Worm (Caenorhabditis elegans) whole organism, young adult: ENCODE data around the gene mau-8.

ENCODE experiments used
- D2030.7 ChIP-seq: fragments of 200-800 bp; sonication (Bioruptor generic); IDR thresholded peaks from 2 replicates; pipeline ENCODE4 v1.3.6; 2022; ENCODE audit warnings: missing genetic modification reagents, missing genetic modification characterization, missing compliant biosample characterization
- F22D6.2 ChIP-seq: sonication (generic microtip); optimal IDR thresholded peaks from 2 replicates; lab custom pipeline; 2016; ENCODE audit warnings: mild to moderate bottlenecking, missing genetic modification characterization, missing compliant biosample characterization
- F23B12.7 ChIP-seq: sonication (generic microtip); optimal IDR thresholded peaks from 2 replicates; lab custom pipeline; 2017; ENCODE audit warnings: missing genetic modification characterization, mild to moderate bottlenecking, missing compliant biosample characterization, antibody characterized with exemption, moderate library complexity; ENCODE audit not compliant: insufficient read depth
- F39B2.1 ChIP-seq: fragments of 200-800 bp; sonication (Bioruptor generic); IDR thresholded peaks from 2 replicates; pipeline ENCODE4 v1.3.6; 2022; ENCODE audit warnings: missing genetic modification reagents, missing genetic modification characterization, missing compliant biosample characterization
- F49E8.2 ChIP-seq: sonication (generic microtip); optimal IDR thresholded peaks from 3 replicates; lab custom pipeline; 2017; ENCODE audit warnings: missing genetic modification characterization, mild to moderate bottlenecking, missing compliant biosample characterization, antibody characterized with exemption, moderate library complexity; ENCODE audit not compliant: insufficient read depth
- T07F8.4 ChIP-seq: sonication (generic microtip); optimal IDR thresholded peaks from 2 replicates; lab custom pipeline; 2016; ENCODE audit warnings: mild to moderate bottlenecking, missing genetic modification characterization, moderate library complexity, missing compliant biosample characterization
- Y56A3A.18 ChIP-seq: fragments of 200-800 bp; sonication (Bioruptor generic); IDR thresholded peaks from 2 replicates; pipeline ENCODE4 v1.3.6; 2022; ENCODE audit warnings: missing genetic modification reagents, missing genetic modification characterization, missing compliant biosample characterization
- ZK185.1 ChIP-seq: sonication (generic microtip); optimal IDR thresholded peaks from 2 replicates; lab custom pipeline; 2016; ENCODE audit warnings: mild to moderate bottlenecking, missing genetic modification characterization, missing compliant biosample characterization; ENCODE audit not compliant: poor library complexity, severe bottlenecking
- aptf-3 ChIP-seq: fragments of 200-800 bp; sonication (Bioruptor generic); IDR thresholded peaks from 2 replicates; pipeline ENCODE4 v1.3.6; 2022; ENCODE audit warnings: missing genetic modification characterization, missing compliant biosample characterization
- athp-1 ChIP-seq: sonication (generic microtip); optimal IDR thresholded peaks from 2 replicates; lab custom pipeline; 2017; ENCODE audit warnings: mild to moderate bottlenecking, missing genetic modification characterization, missing compliant biosample characterization
- attf-6 ChIP-seq: fragments of 200-800 bp; sonication (Bioruptor generic); IDR thresholded peaks from 2 replicates; pipeline ENCODE4 v1.3.6; 2022; ENCODE audit warnings: missing genetic modification reagents, missing genetic modification characterization, missing compliant biosample characterization
- bed-1 ChIP-seq: fragments of 200-800 bp; sonication (Bioruptor generic); IDR thresholded peaks from 2 replicates; pipeline ENCODE4 v1.3.6; 2022; ENCODE audit warnings: missing genetic modification reagents, missing genetic modification characterization, missing compliant biosample characterization
- ccch-3 ChIP-seq: fragments of 200-800 bp; sonication (Bioruptor generic); optimal IDR thresholded peaks from 2 replicates; lab custom pipeline; 2018; ENCODE audit warnings: mild to moderate bottlenecking, missing genetic modification characterization, missing compliant biosample characterization
- cebp-1 ChIP-seq, 2 experiments: fragments of 200-800 bp in 1 of 2; sonication (Bioruptor generic) in 1 of 2; sonication (generic microtip) in 1 of 2; IDR thresholded peaks in 1 of 2; optimal IDR thresholded peaks in 1 of 2; 2 replicates each; pipeline versions ENCODE4 v1.3.6 to Lab custom; 2017 to 2022; ENCODE audit warnings: missing compliant biosample characterization in 2 of 2, missing genetic modification characterization in 2 of 2, mild to moderate bottlenecking in 1 of 2, missing genetic modification reagents in 1 of 2, moderate library complexity in 1 of 2
- ceh-100 ChIP-seq: fragments of 200-800 bp; sonication (Bioruptor generic); IDR thresholded peaks from 2 replicates; pipeline ENCODE4 v1.3.6; 2022; ENCODE audit warnings: missing genetic modification reagents, missing genetic modification characterization, missing compliant biosample characterization
- ceh-27 ChIP-seq: fragments of 200-800 bp; sonication (Bioruptor generic); optimal IDR thresholded peaks from 2 replicates; lab custom pipeline; 2018; ENCODE audit warnings: mild to moderate bottlenecking, missing genetic modification characterization, moderate library complexity, missing compliant biosample characterization
- ceh-58 ChIP-seq: fragments of 200-800 bp; sonication (Bioruptor generic); IDR thresholded peaks from 2 replicates; pipeline ENCODE4 v1.3.6; 2022; ENCODE audit warnings: missing genetic modification characterization, missing compliant biosample characterization
- ceh-91 ChIP-seq: fragments of 200-800 bp; sonication (Bioruptor generic); IDR thresholded peaks from 2 replicates; pipeline ENCODE4 v1.3.6; 2022; ENCODE audit warnings: missing genetic modification reagents, missing genetic modification characterization, missing compliant biosample characterization
- dpff-1 ChIP-seq: sonication (generic microtip); optimal IDR thresholded peaks from 2 replicates; lab custom pipeline; 2017; ENCODE audit warnings: mild to moderate bottlenecking, missing genetic modification characterization, missing compliant biosample characterization
- efl-1 ChIP-seq: fragments of 150-350 bp; optimal IDR thresholded peaks from 2 replicates; lab custom pipeline; 2014; ENCODE audit warnings: missing biosample characterization, missing genetic modification reagents, missing genetic modification characterization
- ekl-4 ChIP-seq: fragments of 200-800 bp; sonication (Bioruptor generic); IDR thresholded peaks from 2 replicates; pipeline ENCODE4 v1.3.6; 2022; ENCODE audit warnings: missing genetic modification reagents, missing genetic modification characterization, missing compliant biosample characterization
- hmg-1.2 ChIP-seq: fragments of 200-800 bp; sonication (Bioruptor generic); IDR thresholded peaks from 2 replicates; pipeline ENCODE4 v1.3.6; 2022; ENCODE audit warnings: missing genetic modification reagents, missing genetic modification characterization, missing compliant biosample characterization
- hmg-20 ChIP-seq: fragments of 200-800 bp; sonication (Bioruptor generic); IDR thresholded peaks from 2 replicates; pipeline ENCODE4 v1.3.6; 2022; ENCODE audit warnings: missing genetic modification reagents, missing genetic modification characterization, missing compliant biosample characterization
- hsf-1 ChIP-seq: fragments of 200-800 bp; sonication (Bioruptor generic); IDR thresholded peaks from 2 replicates; pipeline ENCODE4 v1.3.6; 2022; ENCODE audit warnings: missing genetic modification reagents, missing genetic modification characterization, missing compliant biosample characterization
- let-526 ChIP-seq: fragments of 200-800 bp; sonication (Bioruptor generic); IDR thresholded peaks from 2 replicates; pipeline ENCODE4 v1.3.6; 2022; ENCODE audit warnings: missing genetic modification reagents, missing genetic modification characterization, missing compliant biosample characterization
- let-607 ChIP-seq, 2 experiments: fragments of 200-800 bp in 1 of 2; sonication (Bioruptor generic) in 1 of 2; sonication (generic microtip) in 1 of 2; optimal IDR thresholded peaks; 2 replicates each; lab custom pipeline; 2016 to 2018; ENCODE audit warnings: mild to moderate bottlenecking in 2 of 2, missing compliant biosample characterization in 2 of 2, missing genetic modification characterization in 2 of 2, moderate library complexity in 2 of 2, missing genotype in 1 of 2
- lin-40 ChIP-seq: sonication (generic microtip); optimal IDR thresholded peaks from 2 replicates; lab custom pipeline; 2016; ENCODE audit warnings: missing genetic modification characterization, mild to moderate bottlenecking, missing compliant biosample characterization, missing genotype, missing genetic modification reagents
- lin-54 ChIP-seq: fragments of 200-800 bp; sonication (Bioruptor generic); optimal IDR thresholded peaks from 2 replicates; lab custom pipeline; 2018; ENCODE audit warnings: mild to moderate bottlenecking, missing genetic modification characterization, missing compliant biosample characterization
- madf-3 ChIP-seq: fragments of 200-800 bp; sonication (Bioruptor generic); IDR thresholded peaks from 2 replicates; pipeline ENCODE4 v1.3.6; 2022; ENCODE audit warnings: missing genetic modification reagents, missing genetic modification characterization, missing compliant biosample characterization
- madf-6 ChIP-seq: fragments of 200-800 bp; sonication (Bioruptor generic); IDR thresholded peaks from 2 replicates; pipeline ENCODE4 v1.3.6; 2022; ENCODE audit warnings: missing genetic modification reagents, missing genetic modification characterization, missing compliant biosample characterization
- mel-28 ChIP-seq: sonication (generic microtip); optimal IDR thresholded peaks from 2 replicates; lab custom pipeline; 2016; ENCODE audit warnings: borderline replicate concordance, mild to moderate bottlenecking, missing genetic modification characterization, missing compliant biosample characterization
- nhr-90 ChIP-seq: sonication (generic microtip); optimal IDR thresholded peaks from 2 replicates; lab custom pipeline; 2016; ENCODE audit warnings: missing genotype, mild to moderate bottlenecking, missing genetic modification characterization, missing compliant biosample characterization
- pbrm-1 ChIP-seq: fragments of 200-800 bp; sonication (Bioruptor generic); IDR thresholded peaks from 2 replicates; pipeline ENCODE4 v1.3.6; 2022; ENCODE audit warnings: missing genetic modification reagents, missing genetic modification characterization, missing compliant biosample characterization
- pha-4 ChIP-seq: fragments of 150-350 bp; sonication (generic microtip); optimal IDR thresholded peaks from 2 replicates; lab custom pipeline; 2014; ENCODE audit warnings: missing biosample characterization, missing genetic modification reagents, missing genetic modification characterization
- sdz-38 ChIP-seq: sonication (generic microtip); optimal IDR thresholded peaks from 2 replicates; lab custom pipeline; 2016; ENCODE audit warnings: missing genotype, missing genetic modification characterization, missing compliant biosample characterization
- sea-2 ChIP-seq: fragments of 200-800 bp; sonication (Bioruptor generic); IDR thresholded peaks from 2 replicates; pipeline ENCODE4 v1.3.6; 2022; ENCODE audit warnings: missing genetic modification characterization, missing compliant biosample characterization
- snpc-1.1 ChIP-seq: sonication (generic microtip); optimal IDR thresholded peaks from 2 replicates; lab custom pipeline; 2017; ENCODE audit warnings: missing genetic modification characterization, mild to moderate bottlenecking, missing compliant biosample characterization, antibody characterized with exemption, moderate library complexity, missing genotype, missing genetic modification reagents; ENCODE audit not compliant: insufficient read depth
- snpc-1.3 ChIP-seq: sonication (generic microtip); optimal IDR thresholded peaks from 2 replicates; lab custom pipeline; 2017; ENCODE audit warnings: missing genetic modification characterization, mild to moderate bottlenecking, missing compliant biosample characterization, antibody characterized with exemption, moderate library complexity, missing genotype, missing genetic modification reagents; ENCODE audit not compliant: insufficient read depth
- snpc-4 ChIP-seq, 5 experiments: fragments of 150-350 bp in 1 of 5; sonication (generic microtip) in 4 of 5; optimal IDR thresholded peaks; 2 replicates each; lab custom pipeline; 2014 to 2018; ENCODE audit warnings: missing genetic modification characterization in 5 of 5, missing biosample characterization in 3 of 5, antibody characterized with exemption in 2 of 5, mild to moderate bottlenecking in 2 of 5, missing compliant biosample characterization in 2 of 5, missing genotype in 2 of 5, moderate library complexity in 2 of 5, missing genetic modification reagents in 1 of 5
- tbp1 ChIP-seq: fragments of 200-800 bp; sonication (Bioruptor generic); optimal IDR thresholded peaks from 2 replicates; lab custom pipeline; 2018; ENCODE audit warnings: mild to moderate bottlenecking, missing genetic modification characterization, missing compliant biosample characterization
- unc-130 ChIP-seq: sonication (generic microtip); optimal IDR thresholded peaks from 2 replicates; lab custom pipeline; 2016; ENCODE audit warnings: missing genetic modification reagents, missing genetic modification characterization, missing compliant biosample characterization
- ztf-18 ChIP-seq: sonication (generic microtip); optimal IDR thresholded peaks from 2 replicates; lab custom pipeline; 2016; ENCODE audit warnings: missing genotype, mild to moderate bottlenecking, missing genetic modification characterization, missing compliant biosample characterization
- ztf-6 ChIP-seq: fragments of 200-800 bp; sonication (Bioruptor generic); IDR thresholded peaks from 2 replicates; pipeline ENCODE4 v1.3.6; 2022; ENCODE audit warnings: missing genetic modification reagents, missing genetic modification characterization, missing compliant biosample characterization

The mau-8 gene

DNA sequence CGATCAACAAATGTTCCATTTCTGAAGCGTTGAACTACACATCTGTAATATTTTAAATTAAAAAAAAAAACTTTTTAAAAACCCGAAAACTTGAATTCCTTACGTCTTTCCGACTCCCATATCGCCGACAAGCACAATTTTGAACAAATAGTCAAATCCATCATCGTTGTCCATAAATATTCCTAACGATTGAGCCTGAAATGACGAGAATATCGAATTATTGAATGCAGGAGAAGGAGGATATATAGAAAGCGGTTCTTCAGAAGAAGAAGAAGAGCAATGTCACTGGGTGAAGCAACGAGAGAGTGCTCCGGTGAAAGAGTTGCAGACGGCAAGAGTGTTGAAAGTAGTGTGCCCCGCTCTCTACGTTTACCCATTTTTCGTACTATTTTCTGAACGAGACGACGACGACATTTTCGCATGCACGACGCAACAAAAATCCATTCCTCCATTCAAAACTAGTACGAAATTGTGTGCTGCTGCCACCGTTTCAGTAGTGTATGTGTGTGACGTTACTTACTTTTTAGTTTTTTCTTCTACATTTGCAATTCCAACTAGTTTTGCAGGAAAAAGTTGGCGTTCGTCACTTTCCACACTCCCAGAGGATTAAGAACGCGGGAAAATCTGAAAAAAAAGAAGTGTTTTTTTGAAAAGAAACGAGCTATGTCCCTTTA lies 6.1 kb downstream of the mau-8 start, which contains the start of gene rab-19:
Gene rab-19, minus strand, starts transcription at position 624 of the 674 bp plus-strand sequence.
- TF ChIP-seq ceh-58 (no peak), hmg-1.2 (GFP tag; lab: Robert Waterston, UW) (peak; percentile 90)

DNA sequence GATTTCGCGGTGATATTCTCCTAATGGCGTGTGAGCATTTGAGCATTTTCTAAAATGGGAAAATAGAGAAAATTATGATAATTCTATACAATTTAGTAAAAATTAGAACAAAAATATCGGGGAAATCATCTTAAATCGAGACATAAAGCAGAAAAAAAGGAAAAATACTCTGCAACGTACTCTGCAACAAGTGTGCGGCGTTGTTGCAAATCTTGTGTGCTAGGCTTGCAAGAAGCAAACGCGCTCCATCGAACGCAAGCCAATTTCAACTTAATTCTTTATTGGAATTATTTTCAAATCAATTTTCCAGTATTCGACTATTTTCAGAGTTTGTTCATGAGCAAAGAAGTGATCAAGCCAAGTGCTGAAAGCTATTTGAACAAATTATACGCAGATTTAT lies 8.2 kb downstream of the mau-8 start, which contains the start of the genes Y62E10A.20, Y62E10A.23 and mdt-9:
Gene Y62E10A.20, minus strand, starts transcription at position 49 of the 400 bp plus-strand sequence.
Gene Y62E10A.23, plus strand, starts transcription at position 282 of the 400 bp plus-strand sequence.
Gene mdt-9, plus strand, starts transcription at position 338 of the 400 bp plus-strand sequence.
- TF ChIP-seq T07F8.4 (tag; lab: Kevin White, UChicago) (no peak), nhr-90 (tag; lab: Kevin White, UChicago) (no peak), madf-6 (peak; percentile 51; the same call in 1 of the 2 replicates), aptf-3 (GFP tag; lab: Robert Waterston, UW) (no peak), D2030.7 (GFP tag; lab: Robert Waterston, UW) (peak; percentile 40), ceh-91 (no peak), cebp-1 (GFP tag; IDR thresholded peaks at IDR 0.05; lab: Robert Waterston, UW) (no peak), cebp-1 (tag; optimal IDR thresholded peaks at IDR 0.05; lab: Kevin White, UChicago) (peak; percentile 45), unc-130 (GFP tag; lab: Kevin White, UChicago) (peak; percentile 50), F49E8.2 (tag; lab: Kevin White, UChicago) (peak; percentile 69), pha-4 (tag; lab: Kevin White, UChicago) (no peak), hmg-20 (GFP tag; lab: Robert Waterston, UW) (no peak), sdz-38 (tag; lab: Kevin White, UChicago) (no peak), hsf-1 (no peak), pbrm-1 (no peak), ceh-58 (no peak), dpff-1 (tag; lab: Kevin White, UChicago) (no peak), lin-54 (peak; percentile 29), ccch-3 (GFP tag; lab: Kevin White, UChicago) (no peak), snpc-4 (GFP tag; optimal IDR thresholded peaks at IDR 0.05; lab: Kevin White, UChicago) (no peak), snpc-4 (tag; optimal IDR thresholded peaks at IDR 0.05; lab: Kevin White, UChicago) (peak; percentile 5 to 81 (median 66)), mel-28 (tag; lab: Kevin White, UChicago) (no peak), snpc-1.1 (tag; lab: Kevin White, UChicago) (peak; percentile 61), Y56A3A.18 (GFP tag; lab: Robert Waterston, UW) (no peak), madf-3 (GFP tag; lab: Robert Waterston, UW) (0 out of 2 replicates have a peak, but pooled peaks have one; percentile 43), let-607 (tag; optimal IDR thresholded peaks at IDR 0.05; lab: Kevin White, UChicago) (no peak), efl-1 (GFP tag; lab: Kevin White, UChicago) (peak; percentile 38), tbp1 (GFP tag; lab: Kevin White, UChicago) (peak; percentile 42), ZK185.1 (tag; lab: Kevin White, UChicago) (peak; percentile 17), F22D6.2 (no peak), bed-1 (GFP tag; lab: Robert Waterston, UW) (no peak), ztf-18 (tag; lab: Kevin White, UChicago) (peak; percentile 39), ceh-27 (peak; percentile 25), ekl-4 (GFP tag; lab: Robert Waterston, UW) (no peak), ztf-6 (GFP tag; lab: Robert Waterston, UW) (no peak), lin-40 (tag; lab: Kevin White, UChicago) (peak; percentile 47), attf-6 (GFP tag; lab: Robert Waterston, UW) (peak; percentile 46; the same call in 1 of the 2 replicates), let-526 (no peak), F23B12.7 (tag; lab: Kevin White, UChicago) (peak; percentile 41), ceh-100 (GFP tag; lab: Robert Waterston, UW) (peak; percentile 63), F39B2.1 (GFP tag; lab: Robert Waterston, UW) (no peak), sea-2 (no peak), athp-1 (no peak), snpc-1.3 (tag; lab: Kevin White, UChicago) (peak; percentile 45)
